Worm (Caenorhabditis elegans): ENCODE data around the gene F43C1.7.

DNA sequence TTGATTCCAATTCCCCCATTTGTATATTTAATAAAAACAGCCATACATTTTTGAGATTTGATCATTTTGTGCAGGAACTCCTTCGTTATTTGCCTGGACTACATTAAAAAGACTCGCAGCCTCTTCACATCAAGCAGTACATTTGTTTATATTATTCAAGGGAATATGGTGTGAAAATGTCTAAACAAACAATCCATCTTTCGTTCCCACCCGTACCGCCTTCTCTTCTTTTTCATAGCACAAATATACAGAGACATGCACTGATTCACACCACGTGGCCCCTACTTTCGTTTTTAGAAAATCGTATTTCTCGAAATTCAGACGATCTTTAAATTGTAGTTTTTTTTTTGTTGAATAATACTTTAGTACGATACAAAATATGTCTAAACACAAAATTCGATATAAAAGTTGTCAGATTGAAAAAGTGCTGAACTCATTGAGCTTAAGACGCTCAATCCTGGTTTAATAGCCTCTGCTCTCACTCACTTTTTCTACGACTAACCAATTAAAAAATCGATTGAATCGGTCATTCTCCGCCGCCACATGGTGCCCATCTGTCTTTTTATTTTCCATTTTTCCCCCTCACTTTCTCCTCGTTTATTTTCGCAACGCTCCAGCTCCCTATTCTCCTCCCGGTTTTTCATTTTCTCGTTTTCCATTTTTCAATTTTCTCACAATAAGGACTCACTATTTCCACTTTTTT lies 46.9 kb downstream of the F43C1.7 start:
- TF ChIP-seq nhr-11 (tag; optimal IDR thresholded peaks at IDR 0.05) (no peak), nhr-25 (tag; optimal IDR thresholded peaks at IDR 0.05) (peak; percentile 38), nhr-77 (tag; optimal IDR thresholded peaks at IDR 0.05) (no peak), peb-1 (tag; optimal IDR thresholded peaks at IDR 0.05) (no peak), elt-1 (tag; optimal IDR thresholded peaks at IDR 0.05) (no peak), ztf-11 (tag; optimal IDR thresholded peaks at IDR 0.05) (no peak), ama-1 (optimal IDR thresholded peaks at IDR 0.05) (peak; percentile 91), nhr-23 (tag; optimal IDR thresholded peaks at IDR 0.05) (no peak), crh-2 (tag; optimal IDR thresholded peaks at IDR 0.05) (peak; percentile 72), ceh-82 (tag; optimal IDR thresholded peaks at IDR 0.05) (no peak), unc-62 (GFP tag; optimal IDR thresholded peaks at IDR 0.05) (no peak), lsy-2 (tag; optimal IDR thresholded peaks at IDR 0.05) (peak; percentile 44 to 70), mbf-1 (tag; optimal IDR thresholded peaks at IDR 0.05) (no peak), blmp-1 (tag; optimal IDR thresholded peaks at IDR 0.05; ENCODE audit: insufficient read depth) (no peak)

All from whole organism, L2 larva.